Fruit fly (Drosophila melanogaster) Kc167 (cell line): Measurements from ENCODE around the gene CG5080.

Source experiments
- Sin3A ChIP-seq: fragments of >200 bp; optimal IDR thresholded peaks from 2 replicates; lab custom pipeline; 2018; ENCODE audit warnings: missing external identifiers
- insv ChIP-seq: fragments of >200 bp; optimal IDR thresholded peaks from 3 replicates; lab custom pipeline; 2018; ENCODE audit warnings: missing external identifiers
- psq ChIP-seq: fragments of >200 bp; optimal IDR thresholded peaks from 2 replicates; lab custom pipeline; 2017; ENCODE audit warnings: missing external identifiers

DNA sequence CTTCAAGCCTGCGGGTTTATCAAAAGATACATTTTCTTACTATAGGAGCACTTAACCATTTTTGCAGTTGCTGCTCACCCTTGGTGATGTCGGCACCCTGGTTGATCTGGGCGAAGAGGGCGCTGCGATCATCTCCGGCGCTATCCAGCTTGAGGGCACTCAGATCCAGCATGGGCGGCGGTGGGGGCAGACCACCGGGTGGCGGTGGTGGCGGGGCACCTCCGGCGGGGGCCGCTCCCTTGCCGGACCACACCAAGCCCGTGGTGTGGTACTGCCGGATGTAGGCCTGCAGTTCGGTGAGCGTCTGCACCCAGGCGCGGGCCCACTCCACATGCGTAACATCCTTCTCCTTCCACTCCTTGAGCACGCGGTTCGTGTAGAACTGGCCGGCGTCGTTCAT, 11.0 kb downstream of the CG5080 start:
- TF ChIP-seq Sin3A (lab: Kevin White, UChicago) (no peak), insv (lab: Kevin White, UChicago) (no peak), psq (no peak)
